Fruit fly (Drosophila melanogaster) whole organism: ENCODE results near the gene Kua.

Experiments used
- CG8478 ChIP-seq: fragments of >200 bp; optimal IDR thresholded peaks from 2 replicates; lab custom pipeline; 2018; ENCODE audit warnings: inconsistent platforms
- Dll ChIP-seq: fragments of >200 bp; optimal IDR thresholded peaks from 2 replicates; lab custom pipeline; 2017
- usp ChIP-seq: fragments of >200 bp; optimal IDR thresholded peaks from 2 replicates; lab custom pipeline; 2017; ENCODE audit warnings: missing biosample characterization, missing genetic modification characterization, mixed read lengths

dm6 chr2L:20075234-20075803, 22.1 kb upstream of the Kua start, which contains the start of the genes pr and neb:
- TF ChIP-seq Dll (lab: Kevin White, UChicago) = no peak
- no peak for TF ChIP-seq usp
- TF ChIP-seq CG8478 = no peak
